Fruit fly (Drosophila melanogaster) whole organism, embryonic: Measurements from ENCODE around the gene CG32161.
A peak's percentile ranks its signal among the peaks of the same experiment; 100 is the strongest.

Source experiments
- Bgb ChIP-seq: fragments of 200-800 bp; sonication (Bioruptor generic); IDR thresholded peaks from 2 replicates; pipeline ENCODE4 v1.3.6; 2022; ENCODE audit warnings: missing biosample characterization, missing genetic modification characterization; ENCODE audit not compliant: partially characterized antibody
- CG10147 ChIP-seq: fragments of 200-800 bp; sonication (Bioruptor generic); optimal IDR thresholded peaks from 2 replicates; lab custom pipeline; 2019; ENCODE audit warnings: missing biosample characterization, mild to moderate bottlenecking, missing genetic modification characterization, moderate library complexity
- CG10959 ChIP-seq: fragments of 200-800 bp; sonication (Bioruptor generic); IDR thresholded peaks from 2 replicates; pipeline ENCODE4 v1.3.6; 2022; ENCODE audit warnings: missing biosample characterization, missing genetic modification characterization
- CG11093 ChIP-seq: fragments of 200-800 bp; sonication (Bioruptor generic); IDR thresholded peaks from 3 replicates; pipeline ENCODE4 v1.3.6; 2022; ENCODE audit warnings: missing biosample characterization, missing genetic modification characterization
- CG13287 ChIP-seq: fragments of 200-800 bp; sonication (Bioruptor generic); IDR thresholded peaks from 2 replicates; pipeline ENCODE4 v1.3.6; 2022; ENCODE audit warnings: missing biosample characterization, missing genetic modification characterization; ENCODE audit not compliant: partially characterized antibody
- CG1603 ChIP-seq: fragments of 200-800 bp; sonication (Bioruptor generic); optimal IDR thresholded peaks from 2 replicates; lab custom pipeline; 2019; ENCODE audit warnings: missing biosample characterization, mild to moderate bottlenecking, missing genetic modification characterization, moderate library complexity
- CG30020 ChIP-seq: fragments of 200-800 bp; optimal IDR thresholded peaks from 2 replicates; lab custom pipeline; 2019; ENCODE audit warnings: missing biosample characterization, mild to moderate bottlenecking, missing genetic modification characterization, moderate library complexity
- CG34422 ChIP-seq: fragments of 200-800 bp; sonication (Bioruptor generic); IDR thresholded peaks from 3 replicates; pipeline ENCODE4 v1.3.6; 2022; ENCODE audit warnings: missing biosample characterization, missing genetic modification characterization
- CG3995 ChIP-seq: fragments of 200-800 bp; sonication (Bioruptor generic); optimal IDR thresholded peaks from 3 replicates; lab custom pipeline; 2016; ENCODE audit warnings: missing biosample characterization, missing genetic modification characterization
- CG4360 ChIP-seq: fragments of 200-800 bp; sonication (Bioruptor generic); IDR thresholded peaks from 2 replicates; pipeline ENCODE4 v1.3.6; 2022; ENCODE audit warnings: missing biosample characterization, missing genetic modification characterization
- CG4424 ChIP-seq: fragments of 200-800 bp; sonication (Bioruptor generic); optimal IDR thresholded peaks from 3 replicates; lab custom pipeline; 2016; ENCODE audit warnings: missing biosample characterization, missing genetic modification characterization
- CG4617 ChIP-seq: fragments of 200-800 bp; sonication (Bioruptor generic); optimal IDR thresholded peaks from 3 replicates; lab custom pipeline; 2016; ENCODE audit warnings: missing biosample characterization, missing genetic modification characterization, borderline replicate concordance
- CG6813 ChIP-seq: fragments of 200-800 bp; sonication (Bioruptor generic); optimal IDR thresholded peaks from 2 replicates; lab custom pipeline; 2017; ENCODE audit warnings: missing biosample characterization, missing genetic modification characterization, mild to moderate bottlenecking, moderate library complexity, missing genetic modification reagents
- CG6854 ChIP-seq: fragments of 200-800 bp; sonication (Bioruptor generic); optimal IDR thresholded peaks from 3 replicates; lab custom pipeline; 2017; ENCODE audit warnings: missing biosample characterization, mild to moderate bottlenecking, missing genetic modification characterization
- CG9609 ChIP-seq: fragments of 200-800 bp; sonication (Bioruptor generic); optimal IDR thresholded peaks from 3 replicates; lab custom pipeline; 2016; ENCODE audit warnings: missing biosample characterization, missing genetic modification characterization
- Dp ChIP-seq: fragments of 200-800 bp; sonication (Bioruptor generic); optimal IDR thresholded peaks from 2 replicates; lab custom pipeline; 2018; ENCODE audit warnings: missing biosample characterization, mild to moderate bottlenecking, missing genetic modification characterization, moderate library complexity
- Drgx ChIP-seq: fragments of 200-800 bp; sonication (Bioruptor generic); IDR thresholded peaks from 2 replicates; pipeline ENCODE4 v1.3.6; 2022; ENCODE audit warnings: missing biosample characterization, missing genetic modification characterization
- HLH54F ChIP-seq: fragments of 200-800 bp; sonication (Bioruptor generic); optimal IDR thresholded peaks from 3 replicates; lab custom pipeline; 2016; ENCODE audit warnings: missing biosample characterization, missing genetic modification characterization
- HmgZ ChIP-seq: fragments of 200-800 bp; sonication (Bioruptor generic); optimal IDR thresholded peaks from 2 replicates; lab custom pipeline; 2018; ENCODE audit warnings: missing biosample characterization, mild to moderate bottlenecking, missing genetic modification characterization
- Lhr ChIP-seq: fragments of 200-800 bp; sonication (Bioruptor generic); optimal IDR thresholded peaks from 3 replicates; lab custom pipeline; 2017; ENCODE audit warnings: mild to moderate bottlenecking, missing biosample characterization, missing genetic modification reagents, missing genetic modification characterization
- MBD-R2 ChIP-seq: fragments of 200-800 bp; sonication (Bioruptor generic); IDR thresholded peaks from 2 replicates; pipeline ENCODE4 v1.3.6; 2022; ENCODE audit warnings: missing biosample characterization, missing genetic modification characterization
- MESR4 ChIP-seq: fragments of 200-800 bp; sonication (Bioruptor generic); optimal IDR thresholded peaks from 2 replicates; lab custom pipeline; 2018; ENCODE audit warnings: missing biosample characterization, mild to moderate bottlenecking, missing genetic modification characterization, moderate library complexity
- NFAT ChIP-seq: fragments of 200-800 bp; sonication (Bioruptor generic); IDR thresholded peaks from 2 replicates; pipeline ENCODE4 v1.3.6; 2022; ENCODE audit warnings: missing biosample characterization, missing genetic modification characterization
- Pdp1 ChIP-seq, 2 experiments: fragments of 200-800 bp; sonication (Bioruptor generic); optimal IDR thresholded peaks; 3 replicates each; lab custom pipeline; 2016; ENCODE audit warnings: missing biosample characterization in 2 of 2, missing genetic modification characterization in 2 of 2, mild to moderate bottlenecking in 1 of 2, moderate library complexity in 1 of 2
- Side ChIP-seq: fragments of 200-800 bp; sonication (Bioruptor generic); optimal IDR thresholded peaks from 2 replicates; lab custom pipeline; 2016; ENCODE audit warnings: missing biosample characterization, missing genetic modification characterization
- TFAM ChIP-seq: fragments of 200-800 bp; sonication (Bioruptor generic); optimal IDR thresholded peaks from 2 replicates; lab custom pipeline; 2017; ENCODE audit warnings: missing biosample characterization, missing genetic modification characterization, inconsistent platforms
- aop ChIP-seq: fragments of 200-800 bp; sonication (Bioruptor generic); IDR thresholded peaks from 2 replicates; pipeline ENCODE4 v1.3.6; 2022; ENCODE audit warnings: missing biosample characterization, missing genetic modification characterization
- ato ChIP-seq: fragments of 200-800 bp; sonication (Bioruptor generic); IDR thresholded peaks from 2 replicates; pipeline ENCODE4 v1.3.6; 2022; ENCODE audit warnings: missing biosample characterization, missing genetic modification characterization; ENCODE audit not compliant: partially characterized antibody
- bab2 ChIP-seq: fragments of 200-800 bp; sonication (Bioruptor generic); optimal IDR thresholded peaks from 2 replicates; lab custom pipeline; 2016; ENCODE audit warnings: missing biosample characterization, missing genetic modification characterization
- cato ChIP-seq: fragments of 200-800 bp; sonication (Bioruptor generic); optimal IDR thresholded peaks from 2 replicates; lab custom pipeline; 2016; ENCODE audit warnings: missing biosample characterization, missing genetic modification characterization, borderline replicate concordance
- chinmo ChIP-seq: fragments of 200-800 bp; sonication (Bioruptor generic); IDR thresholded peaks from 4 replicates; pipeline ENCODE4 v1.3.6; 2022; ENCODE audit warnings: missing biosample characterization, missing genetic modification characterization; ENCODE audit not compliant: partially characterized antibody
- ci ChIP-seq: fragments of 200-800 bp; sonication (Bioruptor generic); IDR thresholded peaks from 3 replicates; pipeline ENCODE4 v1.3.6; 2022; ENCODE audit warnings: missing biosample characterization, missing genetic modification characterization
- crc ChIP-seq: fragments of 200-800 bp; sonication (Bioruptor generic); optimal IDR thresholded peaks from 2 replicates; lab custom pipeline; 2016; ENCODE audit warnings: missing biosample characterization, missing genetic modification characterization
- dm ChIP-seq: fragments of 200-800 bp; sonication (Bioruptor generic); optimal IDR thresholded peaks from 3 replicates; lab custom pipeline; 2016; ENCODE audit warnings: missing biosample characterization, missing genetic modification characterization
- dmrt11E ChIP-seq: fragments of 200-800 bp; sonication (Bioruptor generic); optimal IDR thresholded peaks from 3 replicates; lab custom pipeline; 2018; ENCODE audit warnings: missing biosample characterization, mild to moderate bottlenecking, missing genetic modification characterization, moderate library complexity
- ems ChIP-seq: fragments of 200-800 bp; sonication (Bioruptor generic); optimal IDR thresholded peaks from 3 replicates; lab custom pipeline; 2016; ENCODE audit warnings: missing biosample characterization, missing genetic modification characterization
- eve ChIP-seq, 2 experiments: fragments of >200 bp; optimal IDR thresholded peaks; 2 replicates each; lab custom pipeline; 2017; ENCODE audit warnings: missing biosample characterization in 2 of 2, missing genetic modification characterization in 2 of 2
- gce ChIP-seq: fragments of 200-800 bp; sonication (Bioruptor generic); IDR thresholded peaks from 3 replicates; pipeline ENCODE4 v1.3.6; 2022; ENCODE audit warnings: missing biosample characterization, missing genetic modification characterization
- gfzf ChIP-seq: fragments of 200-800 bp; sonication (Bioruptor generic); optimal IDR thresholded peaks from 2 replicates; lab custom pipeline; 2016; ENCODE audit warnings: missing biosample characterization, mild to moderate bottlenecking, missing genetic modification characterization, moderate library complexity
- ham ChIP-seq: fragments of 200-800 bp; sonication (Bioruptor generic); IDR thresholded peaks from 2 replicates; pipeline ENCODE4 v1.3.6; 2022; ENCODE audit warnings: missing biosample characterization, missing genetic modification characterization
- mld ChIP-seq: fragments of 200-800 bp; sonication (Bioruptor generic); IDR thresholded peaks from 3 replicates; pipeline ENCODE4 v1.3.6; 2022; ENCODE audit warnings: missing biosample characterization, missing genetic modification characterization; ENCODE audit not compliant: partially characterized antibody
- otp ChIP-seq: fragments of 200-800 bp; sonication (Bioruptor generic); IDR thresholded peaks from 3 replicates; pipeline ENCODE4, ENCODE4 v1.3.6; 2022; ENCODE audit warnings: missing biosample characterization, missing genetic modification characterization
- pzg ChIP-seq: fragments of 200-800 bp; sonication (Bioruptor generic); optimal IDR thresholded peaks from 3 replicates; lab custom pipeline; 2018; ENCODE audit warnings: missing biosample characterization, mild to moderate bottlenecking, missing genetic modification characterization, moderate library complexity
- row ChIP-seq: fragments of 200-800 bp; sonication (Bioruptor generic); IDR thresholded peaks from 3 replicates; pipeline ENCODE4 v1.3.6; 2022; ENCODE audit warnings: missing biosample characterization, missing genetic modification characterization
- sima ChIP-seq: fragments of 200-800 bp; sonication (Bioruptor generic); optimal IDR thresholded peaks from 2 replicates; lab custom pipeline; 2016; ENCODE audit warnings: missing biosample characterization, missing genetic modification characterization
- sisA ChIP-seq: fragments of 200-800 bp; sonication (Bioruptor generic); IDR thresholded peaks from 2 replicates; pipeline ENCODE4 v1.3.6; 2022; ENCODE audit warnings: missing biosample characterization, missing genetic modification characterization
- stwl ChIP-seq: fragments of 200-800 bp; sonication (Bioruptor generic); optimal IDR thresholded peaks from 3 replicates; lab custom pipeline; 2018; ENCODE audit warnings: missing biosample characterization, mild to moderate bottlenecking, missing genetic modification characterization, moderate library complexity
- tgo ChIP-seq: fragments of 200-800 bp; sonication (Bioruptor generic); IDR thresholded peaks from 3 replicates; pipeline ENCODE4 v1.3.6; 2022; ENCODE audit warnings: missing biosample characterization, missing genetic modification characterization
- toy ChIP-seq: fragments of 200-800 bp; sonication (Bioruptor generic); IDR thresholded peaks from 2 replicates; pipeline ENCODE4 v1.3.6; 2022; ENCODE audit warnings: missing biosample characterization, missing genetic modification characterization
- trem ChIP-seq: fragments of 200-800 bp; optimal IDR thresholded peaks from 3 replicates; lab custom pipeline; 2019; ENCODE audit warnings: missing biosample characterization, mild to moderate bottlenecking, missing genetic modification characterization, moderate library complexity
- vvl ChIP-seq: fragments of 200-800 bp; sonication (Bioruptor generic); IDR thresholded peaks from 2 replicates; pipeline ENCODE4 v1.3.6; 2022; ENCODE audit warnings: missing biosample characterization, missing genetic modification characterization
- wdn ChIP-seq: fragments of 200-800 bp; sonication (Bioruptor generic); IDR thresholded peaks from 2 replicates; pipeline ENCODE4 v1.3.6; 2022; ENCODE audit warnings: missing biosample characterization, missing genetic modification characterization

CG32161 gene

dm6 chr3L:16862284-16862683 is 16.3 kb downstream of the CG32161 start, which contains the start of gene Rh4 (continued):
- TF ChIP-seq CG30020 (tag; lab: Kevin White, UChicago) (no peak), Bgb (GFP tag; lab: Robert Waterston, UW) (0 out of 2 replicates have a peak, but pooled peaks have one; percentile 24), chinmo (GFP tag; lab: Robert Waterston, UW) (no peak), CG11093 (GFP tag; lab: Robert Waterston, UW) (no peak), wdn (no peak), CG13287 (GFP tag; lab: Robert Waterston, UW) (0 out of 2 replicates have a peak, but pooled peaks have one; percentile 5), ato (GFP tag; lab: Robert Waterston, UW) (no peak), otp (GFP tag; lab: Robert Waterston, UW) (no peak), CG4424 (no peak), CG10959 (GFP tag; lab: Robert Waterston, UW) (no peak), gce (GFP tag; lab: Robert Waterston, UW) (no peak), eve (GFP tag; optimal IDR thresholded peaks at IDR 0.05; lab: Kevin White, UChicago) (no peak), sima (no peak), vvl (no peak), Drgx (no peak), crc (GFP tag; lab: Kevin White, UChicago) (no peak), dm (GFP tag; lab: Kevin White, UChicago) (no peak), row (GFP tag; lab: Robert Waterston, UW) (0 out of 3 replicates have a peak, but pooled peaks have one; percentile 12), aop (GFP tag; lab: Robert Waterston, UW) (no peak), CG4617 (GFP tag; lab: Kevin White, UChicago) (no peak), Pdp1 (GFP tag; optimal IDR thresholded peaks at IDR 0.05; lab: Kevin White, UChicago) (peak in 1 of 2 experiments; percentile 77), TFAM (no peak), CG10147 (no peak), trem (no peak), CG6813 (no peak), ci (GFP tag; lab: Robert Waterston, UW) (peak; percentile 28; the same call in 1 of the 3 replicates), CG6854 (GFP tag; lab: Kevin White, UChicago) (no peak), HLH54F (GFP tag; lab: Kevin White, UChicago) (no peak), ham (no peak), NFAT (GFP tag; lab: Robert Waterston, UW) (no peak), mld (0 out of 3 replicates have a peak, but pooled peaks have one; percentile 14)

- TF ChIP-seq tgo (GFP tag; lab: Robert Waterston, UW) (no peak), ems (GFP tag; lab: Kevin White, UChicago) (peak; percentile 9), MESR4 (GFP tag; lab: Kevin White, UChicago) (peak; percentile 84), dmrt11E (no peak), trem (peak; percentile 22), gfzf (peak; percentile 26), stwl (tag; lab: Kevin White, UChicago) (peak; percentile 78), toy (no peak), CG1603 (peak; percentile 47), Dp (peak; percentile 94), MBD-R2 (peak; percentile 84), bab2 (GFP tag; lab: Kevin White, UChicago) (no peak), CG34422 (GFP tag; lab: Robert Waterston, UW) (peak; percentile 20; the same call in 1 of the 3 replicates), CG3995 (peak; percentile 50), cato (GFP tag; lab: Kevin White, UChicago) (no peak), CG6813 (no peak), Side (GFP tag; lab: Kevin White, UChicago) (no peak), CG9609 (no peak), sisA (GFP tag; lab: Robert Waterston, UW) (no peak), HmgZ (tag; lab: Kevin White, UChicago) (peak; percentile 5), Lhr (GFP tag; lab: Kevin White, UChicago) (peak; percentile 2), CG4360 (GFP tag; lab: Robert Waterston, UW) (peak; percentile 16; the same call in 1 of the 2 replicates), pzg (peak; percentile 76)
Measured at dm6 chr3L:16862958-16863357, 16.9 kb downstream of the CG32161 start, which contains the start of gene CG9951. Gene CG9951, plus strand, starts transcription at chr3L:16863164.
